Worm (Caenorhabditis elegans) whole organism, early embryonic: ENCODE measurements around the gene R07B1.8.

ENCODE experiments used
- B0310.2 ChIP-seq: sonication (generic microtip); optimal IDR thresholded peaks from 2 replicates; lab custom pipeline; 2016; ENCODE audit warnings: mild to moderate bottlenecking, missing genetic modification characterization, missing compliant biosample characterization
- F13C5.2 ChIP-seq: sonication (generic microtip); optimal IDR thresholded peaks from 2 replicates; lab custom pipeline; 2017; ENCODE audit warnings: mild to moderate bottlenecking, missing genetic modification characterization, inconsistent platforms, missing compliant biosample characterization
- aly-1 ChIP-seq: sonication (generic microtip); optimal IDR thresholded peaks from 2 replicates; lab custom pipeline; 2016; ENCODE audit warnings: missing genetic modification characterization, missing compliant biosample characterization
- ama-1 ChIP-seq: fragments of 150-350 bp; optimal IDR thresholded peaks from 2 replicates; lab custom pipeline; 2014
- ceh-13 ChIP-seq: fragments of 200-800 bp; sonication (Bioruptor generic); optimal IDR thresholded peaks from 2 replicates; lab custom pipeline; 2018; ENCODE audit warnings: mild to moderate bottlenecking, missing genetic modification characterization, missing compliant biosample characterization
- ceh-36 ChIP-seq: sonication (generic microtip); optimal IDR thresholded peaks from 2 replicates; lab custom pipeline; 2016; ENCODE audit warnings: missing genetic modification characterization, inconsistent platforms, missing compliant biosample characterization
- ets-7 ChIP-seq: sonication (generic microtip); optimal IDR thresholded peaks from 2 replicates; lab custom pipeline; 2016; ENCODE audit warnings: missing genotype, missing genetic modification characterization, missing compliant biosample characterization
- flt-1 ChIP-seq: fragments of 200-800 bp; sonication (Bioruptor generic); IDR thresholded peaks from 2 replicates; pipeline ENCODE4 v1.3.6; 2022; ENCODE audit warnings: missing genetic modification characterization, missing compliant biosample characterization
- hmbx-1 ChIP-seq: sonication (generic microtip); optimal IDR thresholded peaks from 2 replicates; lab custom pipeline; 2016; ENCODE audit warnings: mild to moderate bottlenecking, missing genetic modification characterization, missing compliant biosample characterization
- hmg-4 ChIP-seq: fragments of 200-800 bp; sonication (Bioruptor generic); optimal IDR thresholded peaks from 2 replicates; lab custom pipeline; 2018; ENCODE audit warnings: mild to moderate bottlenecking, missing genetic modification characterization, missing compliant biosample characterization
- hnd-1 ChIP-seq: sonication (generic microtip); optimal IDR thresholded peaks from 2 replicates; lab custom pipeline; 2016; ENCODE audit warnings: missing genetic modification characterization, missing compliant biosample characterization
- pes-1 ChIP-seq: fragments of 200-800 bp; sonication (Bioruptor generic); IDR thresholded peaks from 2 replicates; pipeline ENCODE4 v1.3.6; 2022; ENCODE audit warnings: missing genetic modification reagents, missing genetic modification characterization, missing compliant biosample characterization
- scrt-1 ChIP-seq: fragments of 200-800 bp; sonication (Bioruptor generic); IDR thresholded peaks from 2 replicates; pipeline ENCODE4 v1.3.6; 2022; ENCODE audit warnings: missing genetic modification characterization, missing compliant biosample characterization
- sea-1 ChIP-seq: fragments of 200-800 bp; sonication (Bioruptor generic); conservative IDR thresholded peaks from 2 replicates; pipeline ENCODE4 v1.3.6; 2022; ENCODE audit warnings: missing genetic modification characterization, missing compliant biosample characterization
- tbx-11 ChIP-seq: fragments of 200-800 bp; sonication (Bioruptor generic); IDR thresholded peaks from 2 replicates; pipeline ENCODE4 v1.3.6; 2022; ENCODE audit warnings: missing genetic modification characterization, missing compliant biosample characterization
- tbx-37 ChIP-seq: fragments of 200-800 bp; sonication (Bioruptor generic); conservative IDR thresholded peaks from 2 replicates; pipeline ENCODE4 v1.3.6; 2022; ENCODE audit warnings: missing genetic modification reagents, missing genetic modification characterization, missing compliant biosample characterization
- tra-4 ChIP-seq: sonication (generic microtip); optimal IDR thresholded peaks from 2 replicates; lab custom pipeline; 2017; ENCODE audit warnings: missing genetic modification characterization, missing compliant biosample characterization

Gene R07B1.8

ce11 chrX:9872554-9872953, at the start of gene R07B1.8:
R07B1.8 (minus strand) TSS chrX:9872654.
- TF ChIP-seq pes-1 (GFP tag; lab: Robert Waterston, UW) (no peak), hmbx-1 (tag; lab: Kevin White, UChicago) (no peak), tbx-11 (no peak), sea-1 (GFP tag; lab: Robert Waterston, UW) (no peak), tra-4 (tag; lab: Kevin White, UChicago) (no peak), ets-7 (tag; lab: Kevin White, UChicago) (no peak), B0310.2 (tag; lab: Kevin White, UChicago) (no peak), tbx-37 (GFP tag; lab: Robert Waterston, UW) (no peak), ceh-13 (GFP tag; lab: Kevin White, UChicago) (no peak), scrt-1 (no peak)

- TF ChIP-seq ets-7 (tag; lab: Kevin White, UChicago) (no peak), ceh-13 (GFP tag; lab: Kevin White, UChicago) (no peak), F13C5.2 (tag; lab: Kevin White, UChicago) (no peak), tra-4 (tag; lab: Kevin White, UChicago) (no peak), aly-1 (tag; lab: Kevin White, UChicago) (no peak), hmbx-1 (tag; lab: Kevin White, UChicago) (no peak), ceh-36 (tag; lab: Kevin White, UChicago) (no peak), scrt-1 (no peak), B0310.2 (tag; lab: Kevin White, UChicago) (no peak), sea-1 (GFP tag; lab: Robert Waterston, UW) (no peak), hmg-4 (GFP tag; lab: Kevin White, UChicago) (no peak), tbx-37 (GFP tag; lab: Robert Waterston, UW) (no peak), tbx-11 (no peak), pes-1 (GFP tag; lab: Robert Waterston, UW) (no peak), ama-1 (lab: Kevin White, UChicago) (no peak)
These were observed 48.8 kb upstream of the R07B1.8 start, which contains the start of gene C17G1.2 for ce11 chrX:9921257-9921656. C17G1.2 (plus strand) TSS chrX:9921557.

DNA sequence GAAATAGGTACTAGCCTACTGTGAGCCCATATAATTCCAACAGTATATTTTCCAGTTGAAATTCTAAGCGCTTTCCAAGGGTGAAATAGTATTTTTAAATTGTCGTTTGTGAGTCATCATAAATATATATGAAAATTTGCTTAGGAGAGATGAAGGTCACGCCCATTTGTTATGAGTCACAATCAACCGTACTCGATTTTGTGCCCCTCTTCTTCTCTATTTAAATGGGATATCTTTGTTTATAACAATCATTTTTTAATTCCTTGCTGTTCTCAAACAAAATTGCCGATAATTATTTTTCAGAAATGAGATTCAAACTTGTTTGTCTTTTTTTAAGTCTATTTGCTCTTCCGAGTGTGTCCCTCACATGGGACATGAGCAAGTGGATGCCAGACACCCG, 46.5 kb upstream of the R07B1.8 start, which contains the start of gene folr-1:
TSS of gene folr-1 (plus strand) at position 301 of the 400 bp plus-strand sequence.
- TF ChIP-seq flt-1 (GFP tag; lab: Robert Waterston, UW), result no peak
- no peak for TF ChIP-seq tbx-11
- TF ChIP-seq F13C5.2 (tag; lab: Kevin White, UChicago), result no peak
- no peak for TF ChIP-seq aly-1 (tag; lab: Kevin White, UChicago)
- TF ChIP-seq ceh-36 (tag; lab: Kevin White, UChicago), result no peak
- TF ChIP-seq tra-4 (tag; lab: Kevin White, UChicago), result no peak
- no peak for TF ChIP-seq pes-1 (GFP tag; lab: Robert Waterston, UW)
- TF ChIP-seq hnd-1 (tag; lab: Kevin White, UChicago), result no peak
- TF ChIP-seq scrt-1, result no peak
- TF ChIP-seq ceh-13 (GFP tag; lab: Kevin White, UChicago), result no peak
- TF ChIP-seq ama-1 (lab: Kevin White, UChicago), result no peak
- TF ChIP-seq tbx-37 (GFP tag; lab: Robert Waterston, UW), result no peak
- no peak for TF ChIP-seq ets-7 (tag; lab: Kevin White, UChicago)
- TF ChIP-seq hmbx-1 (tag; lab: Kevin White, UChicago), result no peak
- TF ChIP-seq sea-1 (GFP tag; lab: Robert Waterston, UW), result no peak
- TF ChIP-seq hmg-4 (GFP tag; lab: Kevin White, UChicago), result no peak
- TF ChIP-seq B0310.2 (tag; lab: Kevin White, UChicago), result no peak

DNA sequence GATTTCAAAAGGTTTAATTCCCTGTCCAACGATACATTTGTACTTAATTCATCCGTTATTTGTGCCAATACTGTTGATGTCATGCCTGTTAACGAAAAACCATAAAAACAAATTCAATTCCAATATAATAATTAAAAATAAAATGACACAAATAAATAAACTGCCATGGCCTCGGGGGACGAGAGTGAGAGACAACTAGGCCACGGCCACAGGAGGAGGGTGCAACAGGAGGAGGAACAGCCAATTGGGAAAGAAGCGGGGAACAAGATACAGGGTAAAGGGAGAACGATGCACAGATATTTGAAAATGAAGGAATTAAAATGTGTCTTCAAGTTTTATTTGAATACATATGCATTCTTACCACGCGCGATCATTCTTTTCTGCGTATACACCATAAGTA, 44.9 kb upstream of the R07B1.8 start, which contains the start of gene F21G4.6:
TSS of gene F21G4.6 (minus strand) at position 87 of the 400 bp plus-strand sequence.
- 0 out of 2 replicates have a peak, but pooled peaks have one; percentile 33 for TF ChIP-seq tbx-37 (GFP tag; lab: Robert Waterston, UW)
- no peak for TF ChIP-seq flt-1 (GFP tag; lab: Robert Waterston, UW)

- no peak for TF ChIP-seq ets-7 (tag; lab: Kevin White, UChicago)
- no peak for TF ChIP-seq ceh-36 (tag; lab: Kevin White, UChicago)
These were observed 33.4 kb upstream of the R07B1.8 start, which contains the start of gene F21G4.5 for ce11 chrX:9905840-9906239. F21G4.5 (plus strand) TSS chrX:9906140.

- TF ChIP-seq aly-1 (tag; lab: Kevin White, UChicago) (peak; percentile 22), pes-1 (GFP tag; lab: Robert Waterston, UW) (no peak), hmg-4 (GFP tag; lab: Kevin White, UChicago) (no peak), flt-1 (GFP tag; lab: Robert Waterston, UW) (no peak), scrt-1 (no peak), tra-4 (tag; lab: Kevin White, UChicago) (no peak)
These were observed 27.1 kb upstream of the R07B1.8 start, which contains the start of gene phf-34 for ce11 chrX:9899426-9900131. phf-34 (minus strand) TSS chrX:9899476.

DNA sequence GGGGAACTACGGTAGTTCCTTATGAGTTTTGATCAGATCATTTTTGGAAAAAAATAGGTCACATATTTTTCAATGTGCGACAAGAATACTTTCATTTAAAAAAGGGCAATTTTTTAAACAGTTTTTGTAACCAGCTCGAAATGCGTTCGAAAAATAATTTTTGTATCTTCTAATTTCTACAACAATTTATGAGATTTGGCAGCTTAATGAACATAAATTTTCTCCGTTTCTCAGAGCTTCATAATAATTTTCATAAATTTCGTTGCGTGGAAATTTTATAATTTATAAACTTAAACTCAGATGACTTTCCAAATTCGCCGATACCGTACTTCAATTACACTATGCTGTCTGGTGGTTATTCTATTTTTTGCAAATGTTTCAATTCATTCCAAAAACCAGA, 22.4 kb upstream of the R07B1.8 start, which contains the start of gene F21G4.3:
TSS of gene F21G4.3 (plus strand) at position 301 of the 400 bp plus-strand sequence.
- TF ChIP-seq ceh-36 (tag; lab: Kevin White, UChicago), result no peak
- no peak for TF ChIP-seq tbx-37 (GFP tag; lab: Robert Waterston, UW)
- no peak for TF ChIP-seq hnd-1 (tag; lab: Kevin White, UChicago)
- TF ChIP-seq B0310.2 (tag; lab: Kevin White, UChicago), result no peak
- no peak for TF ChIP-seq tbx-11
- no peak for TF ChIP-seq ets-7 (tag; lab: Kevin White, UChicago)
- no peak for TF ChIP-seq F13C5.2 (tag; lab: Kevin White, UChicago)
- no peak for TF ChIP-seq pes-1 (GFP tag; lab: Robert Waterston, UW)
- TF ChIP-seq flt-1 (GFP tag; lab: Robert Waterston, UW), result no peak
- TF ChIP-seq tra-4 (tag; lab: Kevin White, UChicago), result no peak
- TF ChIP-seq scrt-1, result no peak
- TF ChIP-seq hmg-4 (GFP tag; lab: Kevin White, UChicago), result no peak
- no peak for TF ChIP-seq ama-1 (lab: Kevin White, UChicago)
- TF ChIP-seq hmbx-1 (tag; lab: Kevin White, UChicago), result no peak
- TF ChIP-seq aly-1 (tag; lab: Kevin White, UChicago), result no peak
